Worm (Caenorhabditis elegans): Measurements from ENCODE around the gene C38H2.3.
A peak's percentile ranks its signal among the peaks of the same experiment; 100 is the strongest.

C38H2.3 gene

DNA sequence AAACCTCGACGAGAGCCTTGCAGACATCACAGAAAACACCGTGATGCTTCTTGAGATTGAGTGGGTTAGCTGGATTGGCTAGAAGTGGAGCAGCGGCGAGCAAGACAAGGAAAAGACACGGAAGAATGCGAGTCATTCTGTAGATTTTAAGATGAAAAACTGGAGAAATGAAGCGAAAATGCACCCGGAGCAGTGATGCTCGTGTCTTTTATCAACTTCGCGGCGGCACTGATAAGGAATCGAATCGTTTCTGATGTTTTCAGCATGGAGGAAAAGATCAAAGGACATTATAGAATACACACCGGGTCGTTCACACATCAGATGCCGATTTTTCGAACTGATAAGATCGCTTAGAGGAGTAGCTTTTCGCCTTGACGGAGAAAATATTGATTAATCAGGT, 31.0 kb downstream of the C38H2.3 start, which contains the start of gene spp-1:
Gene spp-1, minus strand, starts transcription at position 287 of the 400 bp plus-strand sequence.
- TF ChIP-seq eor-1 (tag; optimal IDR thresholded peaks at IDR 0.05) (no peak), pqm-1 (tag; optimal IDR thresholded peaks at IDR 0.05) (peak; percentile 87), elt-2 (tag; optimal IDR thresholded peaks at IDR 0.05) (peak; percentile 94), ceh-28 (tag; optimal IDR thresholded peaks at IDR 0.05) (peak; percentile 31), pha-4 (tag; optimal IDR thresholded peaks at IDR 0.05) (peak; percentile 57), jun-1 (tag; optimal IDR thresholded peaks at IDR 0.05) (peak; percentile 50), ZK546.5 (tag; optimal IDR thresholded peaks at IDR 0.05) (no peak)

DNA sequence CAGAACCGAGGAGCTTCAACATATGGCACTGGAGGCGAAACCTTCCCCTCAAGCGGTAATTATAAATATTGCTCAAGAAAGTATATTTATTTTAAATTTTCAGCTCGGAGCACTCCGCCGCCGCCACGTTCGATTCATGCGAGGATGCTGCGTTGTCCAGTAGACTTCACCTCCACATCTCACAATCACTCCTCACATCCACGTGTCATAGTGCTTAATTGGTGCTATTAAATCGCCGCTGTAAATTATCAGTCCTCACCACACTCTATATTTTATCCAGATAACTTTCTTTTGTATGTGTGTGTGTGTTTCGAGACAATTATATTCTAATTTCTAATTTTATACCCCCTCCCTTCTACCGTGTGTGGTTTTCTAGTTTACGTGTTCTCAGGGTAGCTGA, 31.8 kb downstream of the C38H2.3 start:
- no peak for TF ChIP-seq sea-2 (GFP tag; optimal IDR thresholded peaks at IDR 0.05)
- peak; percentile 54 for TF ChIP-seq elt-2 (tag; optimal IDR thresholded peaks at IDR 0.05)

ce11 chrIII:10353423-10353822, 33.0 kb downstream of the C38H2.3 start:
- TF ChIP-seq pha-4 (tag; optimal IDR thresholded peaks at IDR 0.05) (no peak), jun-1 (tag; optimal IDR thresholded peaks at IDR 0.05) (no peak), nhr-12 (tag; optimal IDR thresholded peaks at IDR 0.05) (no peak), zag-1 (tag; optimal IDR thresholded peaks at IDR 0.05) (no peak), elt-3 (tag; optimal IDR thresholded peaks at IDR 0.05) (no peak)

- no peak for TF ChIP-seq mml-1 (tag; optimal IDR thresholded peaks at IDR 0.05)
- TF ChIP-seq nhr-43 (tag; optimal IDR thresholded peaks at IDR 0.05; ENCODE audit: poor library complexity, severe bottlenecking) = no peak
- TF ChIP-seq fos-1 (tag; optimal IDR thresholded peaks at IDR 0.05) = no peak
- TF ChIP-seq zag-1 (tag; optimal IDR thresholded peaks at IDR 0.05) = no peak
These were observed 34.7 kb downstream of the C38H2.3 start, which contains the start of gene T07C4.3 for ce11 chrIII:10351595-10352207. Gene T07C4.3, plus strand, starts transcription at chrIII:10352157.

DNA sequence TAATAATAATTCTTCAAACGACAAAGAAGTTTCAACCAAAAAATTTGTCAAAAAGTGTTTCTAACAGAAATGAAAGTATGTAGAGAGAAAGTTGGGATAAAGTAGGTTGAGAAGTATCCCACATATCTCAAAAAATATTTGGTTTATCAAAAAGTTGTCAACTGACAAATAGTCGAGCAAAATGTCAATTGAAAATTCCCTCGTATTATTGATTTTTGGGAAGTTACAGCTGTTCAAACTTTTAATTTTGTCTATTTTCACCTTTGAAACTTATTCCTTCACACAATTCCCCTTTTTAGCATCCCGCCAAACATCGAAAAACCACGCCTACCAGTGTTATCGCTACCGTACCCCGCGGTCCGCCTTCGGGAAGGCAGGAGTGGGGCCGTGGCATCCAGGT, 39.3 kb downstream of the C38H2.3 start, which contains the start of gene tbx-8:
Gene tbx-8, plus strand, starts transcription at position 301 of the 400 bp plus-strand sequence.
- TF ChIP-seq nhr-77 (tag; optimal IDR thresholded peaks at IDR 0.05) (no peak), ama-1 (optimal IDR thresholded peaks at IDR 0.05) (no peak), ceh-82 (tag; optimal IDR thresholded peaks at IDR 0.05) (no peak), nhr-23 (tag; optimal IDR thresholded peaks at IDR 0.05) (no peak), sea-2 (GFP tag; optimal IDR thresholded peaks at IDR 0.05) (no peak), ztf-4 (tag; optimal IDR thresholded peaks at IDR 0.05) (no peak), zag-1 (tag; optimal IDR thresholded peaks at IDR 0.05) (no peak), nhr-12 (tag; optimal IDR thresholded peaks at IDR 0.05) (no peak), unc-39 (tag; optimal IDR thresholded peaks at IDR 0.05) (no peak), nhr-76 (tag; optimal IDR thresholded peaks at IDR 0.05) (no peak), lin-15B (tag; optimal IDR thresholded peaks at IDR 0.05) (no peak), nhr-25 (tag; optimal IDR thresholded peaks at IDR 0.05) (no peak), ZK546.5 (tag; optimal IDR thresholded peaks at IDR 0.05) (no peak), nfya-1 (tag; optimal IDR thresholded peaks at IDR 0.05; ENCODE audit: insufficient read depth) (no peak), ceh-9 (tag; optimal IDR thresholded peaks at IDR 0.05) (no peak), eor-1 (tag; optimal IDR thresholded peaks at IDR 0.05) (no peak), elt-2 (tag; optimal IDR thresholded peaks at IDR 0.05) (no peak), elt-3 (tag; optimal IDR thresholded peaks at IDR 0.05) (no peak), nhr-28 (tag; optimal IDR thresholded peaks at IDR 0.05) (no peak)

DNA sequence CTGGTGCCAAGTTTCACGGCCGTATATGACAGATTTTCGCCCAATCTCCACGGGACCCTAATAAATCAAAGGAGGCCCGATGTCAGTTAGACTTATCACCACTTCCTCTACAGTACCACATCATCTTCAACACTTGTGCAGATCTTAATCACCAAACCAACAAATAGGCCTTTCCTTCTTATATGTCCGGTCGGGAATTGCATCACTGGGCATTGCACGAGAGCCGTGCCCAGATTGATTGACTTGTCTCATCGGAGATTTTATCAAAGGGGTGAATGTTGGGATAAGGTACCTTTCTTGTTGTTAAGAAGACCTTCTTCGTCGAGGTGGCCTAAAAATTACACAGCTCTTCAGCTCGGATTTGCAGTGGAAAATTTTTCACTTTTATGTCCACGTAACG, 41.6 kb downstream of the C38H2.3 start:
- TF ChIP-seq nfya-1 (tag; optimal IDR thresholded peaks at IDR 0.05; ENCODE audit: insufficient read depth) = no peak
- no peak for TF ChIP-seq ceh-9 (tag; optimal IDR thresholded peaks at IDR 0.05)
- TF ChIP-seq nhr-11 (tag; optimal IDR thresholded peaks at IDR 0.05) = no peak
- no peak for TF ChIP-seq unc-62 (GFP tag; optimal IDR thresholded peaks at IDR 0.05)
- TF ChIP-seq tbx-2 (tag; optimal IDR thresholded peaks at IDR 0.05) = no peak
- no peak for TF ChIP-seq nhr-23 (tag; optimal IDR thresholded peaks at IDR 0.05)
- no peak for TF ChIP-seq jun-1 (tag; optimal IDR thresholded peaks at IDR 0.05)
- no peak for TF ChIP-seq sea-2 (GFP tag; optimal IDR thresholded peaks at IDR 0.05)
- no peak for TF ChIP-seq mml-1 (tag; optimal IDR thresholded peaks at IDR 0.05)
- TF ChIP-seq eor-1 (tag; optimal IDR thresholded peaks at IDR 0.05) = no peak
